Worm (Caenorhabditis elegans): ENCODE data around the gene dyf-18.

DNA sequence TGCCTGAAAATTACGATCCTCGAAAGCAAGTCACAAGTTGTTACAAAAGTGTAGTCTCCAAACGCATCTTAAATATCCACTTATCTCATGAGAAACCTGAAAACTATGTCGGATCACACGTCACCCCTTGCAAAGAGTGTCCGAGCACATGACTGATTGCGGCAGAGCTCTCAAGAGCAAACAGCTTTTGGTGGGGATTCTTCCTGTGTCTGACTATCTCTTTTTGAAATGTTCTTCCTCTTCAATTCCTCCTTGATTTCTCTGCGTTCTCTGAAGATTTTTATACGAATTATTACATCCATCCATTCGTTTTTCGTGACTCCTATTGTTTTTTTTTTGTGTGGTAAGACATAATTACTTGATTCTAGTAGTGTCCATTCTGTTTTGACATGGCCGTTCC lies 52.1 kb downstream of the dyf-18 start, which contains the start of gene T12A7.6:
- TF ChIP-seq dao-5 (tag; optimal IDR thresholded peaks at IDR 0.05): no peak
- TF ChIP-seq him-1 (tag; optimal IDR thresholded peaks at IDR 0.05): no peak

Measured in whole organism, L4/young adult.